Fruit fly (Drosophila melanogaster) whole organism, adult: ENCODE data around the gene CecA1.

ENCODE experiments used
- CG7101 ChIP-seq: fragments of 200-800 bp; sonication (Bioruptor generic); optimal IDR thresholded peaks from 2 replicates; lab custom pipeline; 2018; ENCODE audit warnings: missing biosample characterization, mild to moderate bottlenecking, missing genetic modification characterization, moderate library complexity
- cnc ChIP-seq, 2 experiments: fragments of >200 bp; optimal IDR thresholded peaks; 2 replicates each; lab custom pipeline; 2017
- ovo ChIP-seq: fragments of 200-800 bp; sonication (Bioruptor generic); optimal IDR thresholded peaks from 2 replicates; lab custom pipeline; 2016; ENCODE audit warnings: missing biosample characterization, missing genetic modification characterization

DNA sequence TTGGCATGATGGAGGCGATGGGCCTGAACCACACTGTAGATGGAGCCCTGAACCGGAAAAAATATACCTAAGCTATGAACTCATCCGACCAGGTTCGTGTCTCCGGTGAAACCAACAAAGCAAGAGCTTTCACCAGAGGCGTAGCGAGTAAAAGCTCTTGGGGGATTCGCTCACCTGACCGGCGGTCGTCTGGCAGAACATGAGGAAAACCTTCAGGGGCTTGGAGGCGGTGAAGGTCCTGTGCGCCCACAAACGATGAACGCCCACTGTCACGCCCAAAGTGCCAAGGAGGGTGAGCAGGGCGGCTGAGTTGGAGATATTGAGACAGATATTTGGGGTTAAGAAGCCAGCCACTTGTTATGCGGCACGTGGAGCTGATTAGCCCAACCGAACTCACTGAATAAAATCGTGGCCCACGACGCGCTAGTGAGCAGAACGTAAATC is 15.0 kb upstream of the CecA1 start:
- TF ChIP-seq ovo (GFP tag; lab: Kevin White, UChicago): no peak
- peak; percentile 54 for TF ChIP-seq CG7101
- no peak for TF ChIP-seq cnc (optimal IDR thresholded peaks at IDR 0.05; lab: Kevin White, UChicago)
